Worm (Caenorhabditis elegans) whole organism, late embryonic: ENCODE data around the gene F53F8.6.

Experiments used
- C08G9.2 ChIP-seq: sonication (generic microtip); optimal IDR thresholded peaks from 2 replicates; lab custom pipeline; 2016; ENCODE audit warnings: mild to moderate bottlenecking, missing genetic modification characterization, moderate library complexity, missing compliant biosample characterization
- C38D4.7 ChIP-seq: fragments of 200-800 bp; sonication (Bioruptor generic); optimal IDR thresholded peaks from 2 replicates; lab custom pipeline; 2018; ENCODE audit warnings: mild to moderate bottlenecking, missing genetic modification characterization, moderate library complexity, missing compliant biosample characterization
- K02D7.2 ChIP-seq: sonication (generic microtip); optimal IDR thresholded peaks from 2 replicates; lab custom pipeline; 2017; ENCODE audit warnings: mild to moderate bottlenecking, missing genetic modification characterization, missing compliant biosample characterization
- K09A11.1 ChIP-seq: sonication (generic microtip); optimal IDR thresholded peaks from 2 replicates; lab custom pipeline; 2017; ENCODE audit warnings: antibody characterized with exemption, mild to moderate bottlenecking, missing genetic modification characterization, missing compliant biosample characterization; ENCODE audit not compliant: insufficient read depth
- T23F11.4 ChIP-seq: fragments of 200-800 bp; sonication (Bioruptor generic); optimal IDR thresholded peaks from 2 replicates; lab custom pipeline; 2018; ENCODE audit warnings: mild to moderate bottlenecking, missing genetic modification characterization, missing compliant biosample characterization
- ahr-1 ChIP-seq: sonication (generic microtip); optimal IDR thresholded peaks from 2 replicates; lab custom pipeline; 2016; ENCODE audit warnings: missing genetic modification characterization, missing compliant biosample characterization
- ceh-14 ChIP-seq: sonication (generic microtip); optimal IDR thresholded peaks from 2 replicates; lab custom pipeline; 2016; ENCODE audit warnings: missing genotype, missing genetic modification characterization, missing compliant biosample characterization
- ceh-18 ChIP-seq: sonication (generic microtip); optimal IDR thresholded peaks from 2 replicates; lab custom pipeline; 2016; ENCODE audit warnings: missing genetic modification characterization, missing compliant biosample characterization
- ceh-19 ChIP-seq: fragments of 200-800 bp; sonication (Bioruptor generic); optimal IDR thresholded peaks from 2 replicates; lab custom pipeline; 2018; ENCODE audit warnings: mild to moderate bottlenecking, missing genetic modification characterization, missing compliant biosample characterization
- ceh-2 ChIP-seq: sonication (generic microtip); optimal IDR thresholded peaks from 2 replicates; lab custom pipeline; 2016; ENCODE audit warnings: missing genotype, missing genetic modification characterization, missing compliant biosample characterization
- ceh-22 ChIP-seq: sonication (generic microtip); optimal IDR thresholded peaks from 2 replicates; lab custom pipeline; 2017; ENCODE audit warnings: missing biosample characterization, missing genetic modification characterization
- ceh-24 ChIP-seq: sonication (generic microtip); optimal IDR thresholded peaks from 2 replicates; lab custom pipeline; 2016; ENCODE audit warnings: mild to moderate bottlenecking, missing genetic modification characterization, missing compliant biosample characterization
- ceh-30 ChIP-seq: fragments of 150-350 bp; optimal IDR thresholded peaks from 2 replicates; lab custom pipeline; 2014; ENCODE audit warnings: missing biosample characterization, missing genetic modification characterization
- ceh-31 ChIP-seq: sonication (generic microtip); optimal IDR thresholded peaks from 2 replicates; lab custom pipeline; 2016; ENCODE audit warnings: missing genetic modification characterization, missing compliant biosample characterization
- ceh-34 ChIP-seq: sonication (generic microtip); optimal IDR thresholded peaks from 2 replicates; lab custom pipeline; 2016; ENCODE audit warnings: mild to moderate bottlenecking, missing genetic modification characterization, missing compliant biosample characterization
- ceh-45 ChIP-seq: fragments of 200-800 bp; sonication (Bioruptor generic); IDR thresholded peaks from 2 replicates; pipeline ENCODE4 v1.3.6; 2022; ENCODE audit warnings: missing genetic modification reagents, missing genetic modification characterization, missing compliant biosample characterization
- ceh-6 ChIP-seq: fragments of 200-800 bp; sonication (Bioruptor generic); optimal IDR thresholded peaks from 2 replicates; lab custom pipeline; 2018; ENCODE audit warnings: mild to moderate bottlenecking, missing genetic modification characterization, missing compliant biosample characterization
- ceh-9 ChIP-seq: sonication (generic microtip); optimal IDR thresholded peaks from 2 replicates; lab custom pipeline; 2016; ENCODE audit warnings: mild to moderate bottlenecking, missing genetic modification characterization, inconsistent platforms, missing compliant biosample characterization
- che-1 ChIP-seq: sonication (generic microtip); optimal IDR thresholded peaks from 2 replicates; lab custom pipeline; 2016; ENCODE audit warnings: mild to moderate bottlenecking, missing genetic modification characterization, missing compliant biosample characterization
- dmd-4 ChIP-seq: sonication (generic microtip); optimal IDR thresholded peaks from 2 replicates; lab custom pipeline; 2016; ENCODE audit warnings: borderline replicate concordance, missing genetic modification characterization, missing compliant biosample characterization
- dve-1 ChIP-seq: sonication (generic microtip); optimal IDR thresholded peaks from 2 replicates; lab custom pipeline; 2017; ENCODE audit warnings: antibody characterized with exemption, mild to moderate bottlenecking, missing genetic modification characterization, missing compliant biosample characterization
- elt-2 ChIP-seq: sonication (generic microtip); optimal IDR thresholded peaks from 2 replicates; lab custom pipeline; 2016; ENCODE audit warnings: missing genetic modification reagents, missing genetic modification characterization, missing compliant biosample characterization
- elt-4 ChIP-seq: sonication (generic microtip); optimal IDR thresholded peaks from 2 replicates; lab custom pipeline; 2016; ENCODE audit warnings: missing genetic modification characterization, missing compliant biosample characterization
- ets-4 ChIP-seq: sonication (generic microtip); optimal IDR thresholded peaks from 2 replicates; lab custom pipeline; 2016; ENCODE audit warnings: missing genetic modification characterization, missing compliant biosample characterization
- fax-1 ChIP-seq: sonication (generic microtip); optimal IDR thresholded peaks from 2 replicates; lab custom pipeline; 2016; ENCODE audit warnings: missing genotype, missing genetic modification characterization, missing compliant biosample characterization
- fkh-10 ChIP-seq: fragments of 150-350 bp; optimal IDR thresholded peaks from 2 replicates; lab custom pipeline; 2014; ENCODE audit warnings: missing biosample characterization, missing genetic modification reagents, missing genetic modification characterization
- fkh-6 ChIP-seq: sonication (generic microtip); optimal IDR thresholded peaks from 2 replicates; lab custom pipeline; 2016; ENCODE audit warnings: missing genetic modification characterization, missing compliant biosample characterization
- gmeb-2 ChIP-seq: sonication (generic microtip); optimal IDR thresholded peaks from 2 replicates; lab custom pipeline; 2016; ENCODE audit warnings: missing genetic modification characterization, inconsistent platforms, missing compliant biosample characterization
- hlh-13 ChIP-seq: fragments of 200-800 bp; sonication (Bioruptor generic); optimal IDR thresholded peaks from 2 replicates; lab custom pipeline; 2018; ENCODE audit warnings: mild to moderate bottlenecking, missing genetic modification characterization, missing compliant biosample characterization
- hlh-15 ChIP-seq: sonication (generic microtip); optimal IDR thresholded peaks from 2 replicates; lab custom pipeline; 2016; ENCODE audit warnings: missing genetic modification characterization, missing compliant biosample characterization
- hlh-30 ChIP-seq: sonication (generic microtip); optimal IDR thresholded peaks from 2 replicates; lab custom pipeline; 2017; ENCODE audit warnings: antibody characterized with exemption, missing genetic modification characterization, missing compliant biosample characterization; ENCODE audit not compliant: insufficient read depth
- hlh-6 ChIP-seq: sonication (generic microtip); optimal IDR thresholded peaks from 2 replicates; lab custom pipeline; 2016; ENCODE audit warnings: missing genotype, missing genetic modification characterization, missing compliant biosample characterization
- hlh-8 ChIP-seq: sonication (generic microtip); optimal IDR thresholded peaks from 2 replicates; lab custom pipeline; 2016; ENCODE audit warnings: missing genotype, missing genetic modification characterization, missing compliant biosample characterization
- lim-6 ChIP-seq: sonication (generic microtip); optimal IDR thresholded peaks from 2 replicates; lab custom pipeline; 2016; ENCODE audit warnings: missing genetic modification characterization, missing compliant biosample characterization
- lin-11 ChIP-seq: fragments of 200-800 bp; sonication (Bioruptor generic); optimal IDR thresholded peaks from 2 replicates; lab custom pipeline; 2018; ENCODE audit warnings: mild to moderate bottlenecking, missing genetic modification characterization, missing compliant biosample characterization
- madf-2 ChIP-seq: sonication (generic microtip); optimal IDR thresholded peaks from 2 replicates; lab custom pipeline; 2017; ENCODE audit warnings: missing genetic modification characterization, missing compliant biosample characterization
- mec-3 ChIP-seq: sonication (generic microtip); optimal IDR thresholded peaks from 2 replicates; lab custom pipeline; 2016; ENCODE audit warnings: borderline replicate concordance, missing genetic modification characterization, missing compliant biosample characterization
- nfya-1 ChIP-seq: sonication (generic microtip); optimal IDR thresholded peaks from 2 replicates; lab custom pipeline; 2017; ENCODE audit warnings: missing genetic modification characterization, mild to moderate bottlenecking, missing compliant biosample characterization, antibody characterized with exemption, moderate library complexity
- nhr-11 ChIP-seq: fragments of 150-350 bp; optimal IDR thresholded peaks from 2 replicates; lab custom pipeline; 2014; ENCODE audit warnings: missing biosample characterization, missing genetic modification characterization
- nhr-232 ChIP-seq: sonication (generic microtip); optimal IDR thresholded peaks from 2 replicates; lab custom pipeline; 2016; ENCODE audit warnings: missing genetic modification characterization, missing compliant biosample characterization
- npax-4 ChIP-seq: sonication (generic microtip); optimal IDR thresholded peaks from 2 replicates; lab custom pipeline; 2016; ENCODE audit warnings: missing genetic modification characterization, missing compliant biosample characterization
- odd-2 ChIP-seq: sonication (generic microtip); optimal IDR thresholded peaks from 2 replicates; lab custom pipeline; 2017; ENCODE audit warnings: antibody characterized with exemption, mild to moderate bottlenecking, missing genetic modification characterization, missing compliant biosample characterization
- pag-3 ChIP-seq: sonication (generic microtip); optimal IDR thresholded peaks from 2 replicates; lab custom pipeline; 2016; ENCODE audit warnings: missing compliant biosample characterization, missing genetic modification characterization, borderline replicate concordance
- pat-9 ChIP-seq: fragments of 200-800 bp; sonication (Bioruptor generic); optimal IDR thresholded peaks from 2 replicates; lab custom pipeline; 2018; ENCODE audit warnings: mild to moderate bottlenecking, missing genetic modification characterization, moderate library complexity, missing compliant biosample characterization
- pha-2 ChIP-seq: sonication (generic microtip); optimal IDR thresholded peaks from 2 replicates; lab custom pipeline; 2017; ENCODE audit warnings: mild to moderate bottlenecking, missing genetic modification characterization, missing compliant biosample characterization
- pha-4 ChIP-seq: fragments of 150-350 bp; optimal IDR thresholded peaks from 2 replicates; lab custom pipeline; 2018; ENCODE audit warnings: missing biosample characterization, missing genetic modification reagents, missing genetic modification characterization
- pqm-1 ChIP-seq: sonication (generic microtip); optimal IDR thresholded peaks from 2 replicates; lab custom pipeline; 2016; ENCODE audit warnings: missing genetic modification characterization, missing compliant biosample characterization
- pros-1 ChIP-seq: fragments of 150-350 bp; optimal IDR thresholded peaks from 2 replicates; lab custom pipeline; 2014; ENCODE audit warnings: missing biosample characterization, missing genetic modification reagents, missing genetic modification characterization
- ref-2 ChIP-seq: sonication (generic microtip); optimal IDR thresholded peaks from 2 replicates; lab custom pipeline; 2016; ENCODE audit warnings: missing genetic modification characterization, missing compliant biosample characterization
- rnt-1 ChIP-seq: sonication (generic microtip); optimal IDR thresholded peaks from 2 replicates; lab custom pipeline; 2016; ENCODE audit warnings: missing genetic modification characterization, missing compliant biosample characterization
- sdc-2 ChIP-seq: sonication (generic microtip); optimal IDR thresholded peaks from 2 replicates; lab custom pipeline; 2016; ENCODE audit warnings: missing genotype, missing genetic modification characterization, missing compliant biosample characterization
- sox-4 ChIP-seq: sonication (generic microtip); optimal IDR thresholded peaks from 2 replicates; lab custom pipeline; 2017; ENCODE audit warnings: mild to moderate bottlenecking, missing genetic modification characterization, inconsistent platforms, missing compliant biosample characterization
- tbx-7 ChIP-seq: sonication (generic microtip); optimal IDR thresholded peaks from 2 replicates; lab custom pipeline; 2016; ENCODE audit warnings: missing genotype, missing genetic modification characterization, missing compliant biosample characterization
- unc-86 ChIP-seq: sonication (generic microtip); optimal IDR thresholded peaks from 2 replicates; lab custom pipeline; 2016; ENCODE audit warnings: missing genetic modification characterization, missing compliant biosample characterization

F53F8.6 gene

ce11 chrV:20711733-20712132 is 7.7 kb downstream of the F53F8.6 start:
- TF ChIP-seq rnt-1 (tag; lab: Kevin White, UChicago) (peak; percentile 33), ceh-45 (no peak), hlh-6 (no peak), che-1 (tag; lab: Kevin White, UChicago) (no peak), dmd-4 (tag; lab: Kevin White, UChicago) (no peak), tbx-7 (tag; lab: Kevin White, UChicago) (no peak), ceh-6 (GFP tag; lab: Kevin White, UChicago) (no peak), pat-9 (tag; lab: Kevin White, UChicago) (peak; percentile 45), nhr-232 (tag; lab: Kevin White, UChicago) (no peak), npax-4 (tag; lab: Kevin White, UChicago) (no peak), C38D4.7 (GFP tag; lab: Kevin White, UChicago) (no peak), ceh-30 (tag; lab: Kevin White, UChicago) (no peak), nhr-11 (tag; lab: Kevin White, UChicago) (no peak), ceh-14 (tag; lab: Kevin White, UChicago) (no peak), elt-2 (tag; lab: Kevin White, UChicago) (no peak), pros-1 (tag; lab: Kevin White, UChicago) (no peak), fkh-10 (no peak), nfya-1 (tag; lab: Kevin White, UChicago) (peak; percentile 60), pha-2 (tag; lab: Kevin White, UChicago) (peak; percentile 25), C08G9.2 (no peak), pqm-1 (tag; lab: Kevin White, UChicago) (no peak), K02D7.2 (tag; lab: Kevin White, UChicago) (no peak), ceh-2 (tag; lab: Kevin White, UChicago) (no peak), odd-2 (no peak), pag-3 (tag; lab: Kevin White, UChicago) (no peak), lim-6 (tag; lab: Kevin White, UChicago) (no peak), ceh-18 (tag; lab: Kevin White, UChicago) (peak; percentile 92), ceh-34 (tag; lab: Kevin White, UChicago) (peak; percentile 30), unc-86 (tag; lab: Kevin White, UChicago) (no peak), ceh-31 (tag; lab: Kevin White, UChicago) (peak; percentile 80), ets-4 (no peak), gmeb-2 (tag; lab: Kevin White, UChicago) (no peak), ceh-22 (no peak), ahr-1 (tag; lab: Kevin White, UChicago) (no peak), fax-1 (tag; lab: Kevin White, UChicago) (no peak), hlh-13 (no peak), dve-1 (tag; lab: Kevin White, UChicago) (no peak), pha-4 (tag; lab: Kevin White, UChicago) (no peak), mec-3 (tag; lab: Kevin White, UChicago) (no peak), K09A11.1 (no peak), madf-2 (tag; lab: Kevin White, UChicago) (no peak), elt-4 (no peak), T23F11.4 (GFP tag; lab: Kevin White, UChicago) (no peak), sdc-2 (no peak), fkh-6 (tag; lab: Kevin White, UChicago) (no peak), hlh-15 (tag; lab: Kevin White, UChicago) (no peak), lin-11 (no peak), hlh-30 (no peak), ceh-19 (GFP tag; lab: Kevin White, UChicago) (no peak), hlh-8 (peak; percentile 92), ref-2 (tag; lab: Kevin White, UChicago) (no peak), sox-4 (tag; lab: Kevin White, UChicago) (no peak), ceh-24 (tag; lab: Kevin White, UChicago) (no peak), ceh-9 (tag; lab: Kevin White, UChicago) (no peak)
